Fruit fly (Drosophila melanogaster): ENCODE measurements around the gene Sse.

Gene Sse

DNA sequence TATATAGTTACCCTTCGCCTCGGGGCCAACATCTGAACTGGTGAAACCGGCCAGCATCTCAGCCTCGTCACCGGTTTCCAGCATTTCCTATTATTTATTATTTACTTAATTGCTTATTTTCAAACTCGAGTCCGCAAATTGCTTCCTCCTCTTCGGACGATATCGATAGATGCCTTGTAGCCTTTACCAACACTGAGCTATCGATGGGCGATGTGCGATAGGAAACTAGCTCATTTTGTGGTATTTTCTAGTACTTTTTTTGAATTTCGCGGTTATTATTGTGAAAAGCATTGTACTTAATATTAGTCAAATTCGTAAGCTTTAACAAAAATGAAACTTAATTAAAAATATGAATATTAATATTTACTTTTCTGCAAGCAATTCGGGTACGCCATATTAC lies at the start of gene Sse:
Gene Sse, minus strand, starts transcription at position 177 of the 400 bp plus-strand sequence.
- TF ChIP-seq Abd-B (GFP tag; optimal IDR thresholded peaks at IDR 0.05) (no peak), Vsx2 (GFP tag; optimal IDR thresholded peaks at IDR 0.05; ENCODE audit: partially characterized antibody) (no peak), h (GFP tag; optimal IDR thresholded peaks at IDR 0.05) (no peak), N (GFP tag; optimal IDR thresholded peaks at IDR 0.05) (no peak), CG9705 (GFP tag; optimal IDR thresholded peaks at IDR 0.05) (no peak), ey (GFP tag; optimal IDR thresholded peaks at IDR 0.05) (no peak), pan (optimal IDR thresholded peaks at IDR 0.05) (no peak), Hr78 (GFP tag; optimal IDR thresholded peaks at IDR 0.05) (no peak), Hr83 (GFP tag; optimal IDR thresholded peaks at IDR 0.05; ENCODE audit: poor library complexity, severe bottlenecking) (no peak), jim (GFP tag; optimal IDR thresholded peaks at IDR 0.05) (no peak), usp (GFP tag; optimal IDR thresholded peaks at IDR 0.05) (no peak), rgr (GFP tag; optimal IDR thresholded peaks at IDR 0.05) (no peak), CrebA (GFP tag; optimal IDR thresholded peaks at IDR 0.05; ENCODE audit: borderline replicate concordance) (no peak), Rel (GFP tag; optimal IDR thresholded peaks at IDR 0.05) (no peak), Rel (tag; optimal IDR thresholded peaks at IDR 0.05) (no peak), OdsH (GFP tag; optimal IDR thresholded peaks at IDR 0.05) (no peak), foxo (GFP tag; optimal IDR thresholded peaks at IDR 0.05) (no peak), Mio (GFP tag; optimal IDR thresholded peaks at IDR 0.05) (no peak), dl (GFP tag; optimal IDR thresholded peaks at IDR 0.05; ENCODE audit: insufficient read depth in 1 of 2, partially characterized antibody in 2 of 2) (no peak), Dif (GFP tag; optimal IDR thresholded peaks at IDR 0.05; ENCODE audit: partially characterized antibody) (no peak)

DNA sequence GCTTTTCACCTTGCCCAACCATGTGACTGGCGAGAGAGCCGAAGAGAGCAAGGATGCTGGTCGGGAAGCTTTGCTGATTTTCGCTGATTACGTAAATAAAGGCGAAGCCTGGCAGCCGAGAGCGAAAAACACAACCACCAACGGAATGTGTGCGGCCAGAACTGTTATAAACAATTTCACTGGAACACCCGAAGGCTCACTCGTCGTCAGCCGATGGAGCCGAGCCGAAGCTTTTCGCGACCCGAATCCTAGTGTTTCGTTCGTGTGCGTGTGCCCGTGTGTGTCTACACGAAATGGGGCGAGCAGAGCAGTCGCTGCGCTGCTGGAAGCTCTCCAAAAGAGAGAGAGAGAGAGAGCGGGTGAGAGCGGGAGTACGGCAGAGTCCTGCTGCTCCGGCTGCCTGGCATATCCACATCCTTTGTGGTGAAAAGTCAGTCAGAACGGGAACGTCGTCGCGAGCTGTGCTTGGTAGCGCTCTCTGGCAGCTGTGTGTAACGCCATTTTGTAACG lies 29.0 kb upstream of the Sse start:
- TF ChIP-seq OdsH (GFP tag; optimal IDR thresholded peaks at IDR 0.05): no peak
- no peak for TF ChIP-seq pan (optimal IDR thresholded peaks at IDR 0.05)
- no peak for TF ChIP-seq dsf (GFP tag; optimal IDR thresholded peaks at IDR 0.05; ENCODE audit: borderline replicate concordance)
- no peak for TF ChIP-seq Myc (optimal IDR thresholded peaks at IDR 0.05)
- TF ChIP-seq fru (GFP tag; optimal IDR thresholded peaks at IDR 0.05): no peak
- TF ChIP-seq Hr78 (GFP tag; optimal IDR thresholded peaks at IDR 0.05): no peak
- TF ChIP-seq Dfd (GFP tag; optimal IDR thresholded peaks at IDR 0.05): no peak
- TF ChIP-seq br (GFP tag; optimal IDR thresholded peaks at IDR 0.05): no peak
- TF ChIP-seq Rel (GFP tag; optimal IDR thresholded peaks at IDR 0.05): no peak
- no peak for TF ChIP-seq Rel (tag; optimal IDR thresholded peaks at IDR 0.05)
- no peak for TF ChIP-seq dmrt93B (GFP tag; optimal IDR thresholded peaks at IDR 0.05)
- no peak for TF ChIP-seq brk (GFP tag; optimal IDR thresholded peaks at IDR 0.05)
- TF ChIP-seq CG9705 (GFP tag; optimal IDR thresholded peaks at IDR 0.05): no peak
- TF ChIP-seq foxo (GFP tag; optimal IDR thresholded peaks at IDR 0.05): no peak
- TF ChIP-seq N (GFP tag; optimal IDR thresholded peaks at IDR 0.05): no peak

DNA sequence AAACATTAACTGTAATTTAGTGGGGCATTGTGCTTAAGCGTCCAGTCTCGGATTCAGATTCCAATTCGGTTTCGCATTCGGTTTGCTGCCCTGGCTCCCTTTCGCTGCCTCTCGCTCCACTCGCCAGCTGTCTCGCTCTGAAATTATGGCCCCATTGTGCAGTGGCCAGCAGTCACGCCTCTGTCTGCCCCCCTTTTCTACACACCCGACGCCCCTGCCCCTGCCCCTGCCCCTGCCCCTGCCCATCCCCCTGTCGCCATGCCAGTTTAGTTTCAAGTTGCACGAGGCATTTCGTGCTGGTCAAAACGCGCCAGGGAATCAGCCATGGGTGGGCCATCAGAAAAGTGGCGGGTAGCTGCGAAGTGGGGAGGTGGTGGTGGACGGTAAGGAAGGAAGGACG lies 24.2 kb upstream of the Sse start:
- TF ChIP-seq woc (GFP tag; optimal IDR thresholded peaks at IDR 0.05): no peak
- TF ChIP-seq Dfd (GFP tag; optimal IDR thresholded peaks at IDR 0.05): peak; percentile 68

DNA sequence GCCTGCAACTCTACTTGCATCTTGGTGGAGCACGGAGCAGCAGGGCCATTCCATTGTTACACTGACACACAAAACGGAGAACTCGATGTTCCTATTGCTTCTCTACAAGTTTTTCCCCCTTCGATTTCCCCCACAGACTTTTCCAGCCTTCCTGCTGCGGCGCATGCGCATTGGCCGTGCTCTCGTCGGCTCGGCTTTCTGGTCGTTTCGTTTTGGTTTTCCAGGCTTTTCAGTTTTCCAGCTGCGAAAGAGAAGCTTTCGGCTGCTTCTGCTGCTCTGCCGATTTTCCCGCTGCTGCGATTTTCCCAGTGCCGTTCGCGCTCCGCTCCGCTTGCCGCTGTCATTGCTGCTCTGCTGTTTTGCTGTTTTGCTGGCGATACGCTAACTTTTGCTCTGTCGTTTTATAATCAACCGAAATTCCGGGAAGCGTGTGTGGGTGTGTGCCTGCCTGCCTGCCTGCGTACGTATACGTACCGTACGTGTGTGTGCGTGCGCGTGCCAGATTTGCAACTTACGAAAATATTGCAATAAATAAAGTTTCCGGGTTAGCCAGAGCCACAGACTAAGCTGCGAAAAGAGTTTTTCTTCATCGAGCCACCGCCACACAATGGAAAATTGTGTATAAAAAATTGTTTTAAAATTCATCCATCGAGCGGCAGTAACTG lies 16.3 kb upstream of the Sse start:
- TF ChIP-seq CG32264 (GFP tag; optimal IDR thresholded peaks at IDR 0.05) (no peak), dmrt93B (GFP tag; optimal IDR thresholded peaks at IDR 0.05) (no peak), pan (optimal IDR thresholded peaks at IDR 0.05) (no peak), N (GFP tag; optimal IDR thresholded peaks at IDR 0.05) (no peak), brk (GFP tag; optimal IDR thresholded peaks at IDR 0.05) (no peak), rgr (GFP tag; optimal IDR thresholded peaks at IDR 0.05) (no peak), foxo (GFP tag; optimal IDR thresholded peaks at IDR 0.05) (no peak), Sp1 (GFP tag; optimal IDR thresholded peaks at IDR 0.05) (no peak), tai (GFP tag; optimal IDR thresholded peaks at IDR 0.05) (no peak), br (GFP tag; optimal IDR thresholded peaks at IDR 0.05) (no peak), psq (GFP tag; optimal IDR thresholded peaks at IDR 0.05) (no peak)

DNA sequence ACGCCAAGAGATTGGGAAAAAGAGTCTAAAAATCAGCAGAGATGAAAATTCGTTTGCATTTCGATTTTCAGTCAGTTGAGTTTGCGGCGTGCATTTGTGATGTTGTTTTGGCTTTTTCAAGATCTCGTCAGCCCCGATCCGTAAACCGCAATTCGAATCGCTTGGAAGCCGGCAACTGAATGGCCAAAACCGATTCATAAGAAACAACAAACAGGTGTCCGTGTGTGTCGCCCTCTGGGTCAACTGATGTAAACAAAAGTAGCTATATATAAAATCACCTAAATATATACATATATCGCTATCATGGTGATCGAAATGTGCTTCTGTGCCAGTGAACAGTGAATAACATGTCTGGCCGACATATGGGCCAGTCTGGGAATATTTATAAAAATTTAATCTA lies 4.7 kb upstream of the Sse start:
- TF ChIP-seq psq (GFP tag; optimal IDR thresholded peaks at IDR 0.05) (no peak), Dif (GFP tag; optimal IDR thresholded peaks at IDR 0.05; ENCODE audit: partially characterized antibody) (no peak), lola (GFP tag; optimal IDR thresholded peaks at IDR 0.05) (no peak), Mio (GFP tag; optimal IDR thresholded peaks at IDR 0.05) (no peak), Vsx2 (GFP tag; optimal IDR thresholded peaks at IDR 0.05; ENCODE audit: partially characterized antibody) (no peak), GATAd (GFP tag; optimal IDR thresholded peaks at IDR 0.05) (no peak), Hr83 (GFP tag; optimal IDR thresholded peaks at IDR 0.05; ENCODE audit: poor library complexity, severe bottlenecking) (no peak), fru (GFP tag; optimal IDR thresholded peaks at IDR 0.05) (no peak), tai (GFP tag; optimal IDR thresholded peaks at IDR 0.05) (no peak), Dfd (GFP tag; optimal IDR thresholded peaks at IDR 0.05) (no peak), HLH106 (tag; optimal IDR thresholded peaks at IDR 0.05) (no peak), foxo (GFP tag; optimal IDR thresholded peaks at IDR 0.05) (no peak), woc (GFP tag; optimal IDR thresholded peaks at IDR 0.05) (no peak), brk (GFP tag; optimal IDR thresholded peaks at IDR 0.05) (no peak), Rel (GFP tag; optimal IDR thresholded peaks at IDR 0.05) (no peak), Rel (tag; optimal IDR thresholded peaks at IDR 0.05) (no peak), jim (GFP tag; optimal IDR thresholded peaks at IDR 0.05) (no peak)
